Worm (Caenorhabditis elegans) whole organism, young adult: ENCODE measurements around the gene srr-8.

Source experiments
- C17E4.6 ChIP-seq: fragments of 200-800 bp; sonication (Bioruptor generic); IDR thresholded peaks from 2 replicates; pipeline ENCODE4 v1.3.6; 2022; ENCODE audit warnings: missing genetic modification reagents, missing genetic modification characterization, missing compliant biosample characterization
- Y53F4B.3 ChIP-seq: fragments of 200-800 bp; sonication (Bioruptor generic); IDR thresholded peaks from 2 replicates; pipeline ENCODE4 v1.3.6; 2022; ENCODE audit warnings: missing genetic modification reagents, missing genetic modification characterization, missing compliant biosample characterization
- athp-1 ChIP-seq: sonication (generic microtip); optimal IDR thresholded peaks from 2 replicates; lab custom pipeline; 2017; ENCODE audit warnings: mild to moderate bottlenecking, missing genetic modification characterization, missing compliant biosample characterization
- dpl-1 ChIP-seq: fragments of 150-350 bp; optimal IDR thresholded peaks from 2 replicates; lab custom pipeline; 2014; ENCODE audit warnings: missing biosample characterization, missing genetic modification reagents, missing genetic modification characterization

DNA sequence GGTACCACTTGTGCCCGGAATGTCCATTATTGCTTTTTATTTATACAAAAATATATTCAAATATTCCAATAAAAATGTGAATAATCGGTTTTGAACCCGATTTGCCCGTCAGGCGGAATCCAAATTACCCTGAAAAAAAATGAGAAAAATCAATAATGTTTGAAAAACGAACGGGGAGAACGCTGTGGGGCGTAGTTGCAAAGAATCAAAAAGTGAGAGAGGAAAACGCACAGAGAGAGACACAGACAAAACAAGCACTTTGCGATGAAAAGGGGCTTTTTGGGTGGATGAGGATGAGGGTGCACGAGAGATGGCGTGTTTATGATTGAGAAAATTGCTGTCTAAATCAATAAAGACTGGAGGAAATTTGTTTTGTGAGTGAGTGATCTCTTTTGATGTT is 38.5 kb upstream of the srr-8 start, which contains the start of gene tam-1:
- TF ChIP-seq dpl-1 (GFP tag; lab: Kevin White, UChicago) (no peak), C17E4.6 (GFP tag; lab: Robert Waterston, UW) (no peak), Y53F4B.3 (GFP tag; lab: Robert Waterston, UW) (no peak), athp-1 (tag; lab: Kevin White, UChicago) (no peak)
